Worm (Caenorhabditis elegans) whole organism, midembryonic: ENCODE data around the gene nhr-54.

Experiments used
- T22C8.4 ChIP-seq: fragments of 200-800 bp; sonication (Bioruptor generic); IDR thresholded peaks from 2 replicates; pipeline ENCODE4 v1.3.6; 2022; ENCODE audit warnings: missing genetic modification characterization, missing compliant biosample characterization
- cog-1 ChIP-seq: sonication (generic microtip); optimal IDR thresholded peaks from 2 replicates; lab custom pipeline; 2016; ENCODE audit warnings: missing genetic modification characterization, missing compliant biosample characterization
- flt-1 ChIP-seq: fragments of 200-800 bp; sonication (Bioruptor generic); IDR thresholded peaks from 2 replicates; pipeline ENCODE4 v1.3.6; 2022; ENCODE audit warnings: missing genetic modification characterization, missing compliant biosample characterization
- klf-2 ChIP-seq: fragments of 200-800 bp; sonication (Bioruptor generic); conservative IDR thresholded peaks from 2 replicates; pipeline ENCODE4 v1.3.6; 2022; ENCODE audit warnings: missing genetic modification reagents, missing genetic modification characterization, missing compliant biosample characterization
- med-1 ChIP-seq: sonication (generic microtip); optimal IDR thresholded peaks from 2 replicates; lab custom pipeline; 2017; ENCODE audit warnings: missing genetic modification characterization, mild to moderate bottlenecking, missing compliant biosample characterization, antibody characterized with exemption, missing genetic modification reagents; ENCODE audit not compliant: insufficient read depth
- ref-1 ChIP-seq: fragments of 200-800 bp; sonication (Bioruptor generic); conservative IDR thresholded peaks from 2 replicates; pipeline ENCODE4 v1.3.6; 2022; ENCODE audit warnings: missing genetic modification reagents, missing genetic modification characterization, missing compliant biosample characterization
- tab-1 ChIP-seq: fragments of 200-800 bp; sonication (Bioruptor generic); IDR thresholded peaks from 2 replicates; pipeline ENCODE4 v1.3.6; 2022; ENCODE audit warnings: missing genetic modification characterization, missing compliant biosample characterization
- ztf-23 ChIP-seq: fragments of 200-800 bp; sonication (Bioruptor generic); IDR thresholded peaks from 2 replicates; pipeline ENCODE4 v1.3.6; 2022; ENCODE audit warnings: missing genetic modification reagents, missing genetic modification characterization, missing compliant biosample characterization
- ztf-29 ChIP-seq: fragments of 200-800 bp; sonication (Bioruptor generic); IDR thresholded peaks from 2 replicates; pipeline ENCODE4 v1.3.6; 2022; ENCODE audit warnings: missing genetic modification reagents, missing genetic modification characterization, missing compliant biosample characterization

The nhr-54 gene

ce11 chrV:16460866-16461265, 44.9 kb downstream of the nhr-54 start, which contains the start of gene srh-142:
TSS of gene srh-142 (minus strand) at chrV:16460966.
- TF ChIP-seq med-1 (GFP tag; lab: Kevin White, UChicago) (no peak), flt-1 (no peak), ztf-29 (GFP tag; lab: Robert Waterston, UW) (no peak), ztf-23 (no peak), cog-1 (tag; lab: Kevin White, UChicago) (no peak), ref-1 (GFP tag; lab: Robert Waterston, UW) (no peak), tab-1 (no peak)

- no peak for TF ChIP-seq ref-1 (GFP tag; lab: Robert Waterston, UW)
- no peak for TF ChIP-seq med-1 (GFP tag; lab: Kevin White, UChicago)
Measured at ce11 chrV:16459377-16459776, 46.4 kb downstream of the nhr-54 start.

- TF ChIP-seq ztf-23 (no peak), tab-1 (no peak)
Measured at ce11 chrV:16458714-16459113, 47.0 kb downstream of the nhr-54 start, which contains the start of gene str-15. TSS of gene str-15 (minus strand) at chrV:16458814.

ce11 chrV:16455065-16455464, 50.7 kb downstream of the nhr-54 start, which contains the start of gene str-14:
TSS of gene str-14 (minus strand) at chrV:16455165.
- no peak for TF ChIP-seq T22C8.4
- TF ChIP-seq klf-2: no peak
- no peak for TF ChIP-seq flt-1
